Fruit fly (Drosophila melanogaster) Kc167 (cell line): ENCODE results near the gene RluA-2.

Experiments
- Myc ChIP-seq: fragments of >200 bp; optimal IDR thresholded peaks from 2 replicates; lab custom pipeline; 2017; ENCODE audit warnings: missing external identifiers
- Sin3A ChIP-seq: fragments of >200 bp; optimal IDR thresholded peaks from 2 replicates; lab custom pipeline; 2018; ENCODE audit warnings: missing external identifiers
- h ChIP-seq: fragments of >200 bp; optimal IDR thresholded peaks from 3 replicates; lab custom pipeline; 2018; ENCODE audit warnings: missing external identifiers
- insv ChIP-seq: fragments of >200 bp; optimal IDR thresholded peaks from 3 replicates; lab custom pipeline; 2018; ENCODE audit warnings: missing external identifiers
- psq ChIP-seq: fragments of >200 bp; optimal IDR thresholded peaks from 2 replicates; lab custom pipeline; 2017; ENCODE audit warnings: missing external identifiers

- TF ChIP-seq Myc (lab: Kevin White, UChicago): no peak
- no peak for TF ChIP-seq h (lab: Kevin White, UChicago)
- no peak for TF ChIP-seq insv
- no peak for TF ChIP-seq psq (lab: Kevin White, UChicago)
- no peak for TF ChIP-seq Sin3A
Measured at dm6 chr2L:10435606-10436160, 41.2 kb upstream of the RluA-2 start, which contains the start of the genes TBC1D16 and holn1.
